Worm (Caenorhabditis elegans) whole organism, L2 larva: ENCODE results near the gene cutl-23.

Experiments
- F13H6.1 ChIP-seq: sonication (generic microtip); optimal IDR thresholded peaks from 2 replicates; lab custom pipeline; 2016; ENCODE audit warnings: missing genetic modification characterization, missing compliant biosample characterization
- ama-1 ChIP-seq: fragments of 150-350 bp; optimal IDR thresholded peaks from 2 replicates; lab custom pipeline; 2018; ENCODE audit warnings: inconsistent platforms
- elt-3 ChIP-seq: sonication (generic microtip); optimal IDR thresholded peaks from 2 replicates; lab custom pipeline; 2017; ENCODE audit warnings: missing biosample characterization, missing genetic modification characterization
- fos-1 ChIP-seq: fragments of 150-350 bp; optimal IDR thresholded peaks from 2 replicates; lab custom pipeline; 2014; ENCODE audit warnings: missing biosample characterization, missing genetic modification characterization
- lin-13 ChIP-seq: fragments of 150-350 bp; optimal IDR thresholded peaks from 2 replicates; lab custom pipeline; 2014; ENCODE audit warnings: missing biosample characterization, missing genetic modification reagents, missing genetic modification characterization
- lin-39 ChIP-seq: fragments of 150-350 bp; optimal IDR thresholded peaks from 2 replicates; lab custom pipeline; 2014; ENCODE audit warnings: missing biosample characterization, missing genetic modification reagents, missing genetic modification characterization
- mab-5 ChIP-seq: fragments of 150-350 bp; optimal IDR thresholded peaks from 2 replicates; lab custom pipeline; 2014; ENCODE audit warnings: missing biosample characterization, missing genetic modification characterization
- nhr-12 ChIP-seq: fragments of 150-350 bp; optimal IDR thresholded peaks from 2 replicates; lab custom pipeline; 2014; ENCODE audit warnings: missing biosample characterization, missing genetic modification characterization
- nhr-237 ChIP-seq: fragments of 150-350 bp; optimal IDR thresholded peaks from 2 replicates; lab custom pipeline; 2014; ENCODE audit warnings: missing biosample characterization, missing genetic modification characterization
- nhr-77 ChIP-seq: fragments of 150-350 bp; optimal IDR thresholded peaks from 2 replicates; lab custom pipeline; 2014; ENCODE audit warnings: missing biosample characterization, missing genetic modification characterization
- snpc-4 ChIP-seq: fragments of 150-350 bp; optimal IDR thresholded peaks from 2 replicates; lab custom pipeline; 2014; ENCODE audit warnings: missing biosample characterization, missing genetic modification characterization
- unc-39 ChIP-seq: fragments of 150-350 bp; optimal IDR thresholded peaks from 2 replicates; lab custom pipeline; 2014; ENCODE audit warnings: missing biosample characterization, missing genetic modification characterization
- unc-55 ChIP-seq: fragments of 150-350 bp; sonication (generic microtip); optimal IDR thresholded peaks from 3 replicates; lab custom pipeline; 2014; ENCODE audit warnings: missing biosample characterization, missing genetic modification reagents, missing genetic modification characterization
- ztf-11 ChIP-seq: sonication (generic microtip); optimal IDR thresholded peaks from 2 replicates; lab custom pipeline; 2017; ENCODE audit warnings: missing biosample characterization, missing genetic modification characterization

DNA sequence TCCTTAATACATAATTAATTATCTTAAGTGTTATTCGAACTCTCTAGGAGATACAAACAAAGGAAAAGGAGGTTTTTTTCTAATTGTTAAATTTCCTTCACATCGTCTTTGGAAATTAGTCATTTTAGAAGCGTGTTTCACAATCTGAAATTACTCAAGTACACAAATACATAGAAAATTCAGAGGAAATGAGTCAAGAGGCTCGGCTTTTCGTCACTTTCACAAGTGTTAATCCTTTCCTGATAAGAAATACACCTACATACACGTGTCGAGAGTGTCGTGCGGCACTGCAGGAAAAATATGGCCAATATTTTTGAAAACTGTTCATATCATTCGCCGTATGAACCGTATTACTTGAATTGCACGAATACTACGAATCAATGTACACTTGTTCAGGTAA is 22.8 kb upstream of the cutl-23 start, which contains the start of gene B0244.4:
- TF ChIP-seq lin-13 (GFP tag; lab: Kevin White, UChicago) (no peak), unc-39 (tag; lab: Kevin White, UChicago) (no peak), unc-55 (GFP tag; lab: Kevin White, UChicago) (no peak), elt-3 (tag; lab: Kevin White, UChicago) (no peak), lin-39 (tag; lab: Kevin White, UChicago) (no peak), fos-1 (no peak), mab-5 (tag; lab: Kevin White, UChicago) (no peak), nhr-237 (no peak), ama-1 (lab: Kevin White, UChicago) (no peak), F13H6.1 (no peak), nhr-12 (no peak), ztf-11 (tag; lab: Kevin White, UChicago) (no peak), snpc-4 (tag; lab: Kevin White, UChicago) (no peak), nhr-77 (tag; lab: Kevin White, UChicago) (no peak)
